Worm (Caenorhabditis elegans): ENCODE data around the gene T16G12.12.

Gene T16G12.12

DNA sequence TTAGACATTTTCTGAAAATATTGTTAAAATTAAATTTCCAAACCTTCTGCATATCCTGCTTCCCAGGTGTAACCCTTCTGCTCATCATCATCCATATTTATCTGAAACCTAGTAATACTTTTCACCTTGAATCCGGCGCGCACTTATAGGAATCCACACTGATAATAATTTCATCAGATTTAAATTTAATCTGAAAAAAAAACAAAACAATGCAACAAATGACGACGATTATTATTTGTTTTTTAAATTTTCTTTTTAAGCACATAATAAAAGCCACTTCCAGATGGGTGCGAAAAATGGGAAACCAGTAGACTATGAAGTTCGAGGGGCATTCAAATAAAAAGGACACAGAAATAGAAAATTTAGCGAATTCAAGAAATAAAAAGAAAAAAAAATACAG is 37.3 kb downstream of the T16G12.12 start, which contains the start of gene gtf-2H2C:
Gene gtf-2H2C (minus strand): TSS at position 101 of the 400 bp plus-strand sequence.
- TF ChIP-seq lin-13 (GFP tag; optimal IDR thresholded peaks at IDR 0.05), result no peak
- peak; percentile 4 for TF ChIP-seq nhr-85 (tag)

DNA sequence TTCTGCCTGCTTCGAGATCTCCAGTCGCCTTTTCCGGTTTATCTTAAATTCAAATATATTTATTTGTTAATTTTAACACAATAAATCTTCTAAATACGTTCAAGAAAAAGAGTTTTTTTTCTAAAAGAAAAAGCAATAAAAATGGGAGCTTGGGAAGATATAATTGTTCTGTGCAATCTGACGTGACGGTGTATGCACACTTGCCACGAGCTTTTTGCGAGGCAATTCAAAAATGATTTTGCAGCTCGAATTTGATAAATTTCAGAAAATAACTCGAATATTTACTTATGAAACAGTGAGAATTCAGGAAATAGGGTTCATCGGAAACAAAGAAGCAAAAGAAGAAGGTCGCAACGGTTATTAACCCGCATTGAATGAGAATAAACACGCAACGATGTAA is 39.7 kb downstream of the T16G12.12 start:
- TF ChIP-seq lin-35 (GFP tag; optimal IDR thresholded peaks at IDR 0.05), result peak; percentile 88 to 94
- peak in 1 of 2 experiments; percentile 30 for TF ChIP-seq mdl-1 (tag; optimal IDR thresholded peaks at IDR 0.05)
- peak; percentile 51 for TF ChIP-seq rnt-1 (tag; optimal IDR thresholded peaks at IDR 0.05)
- no peak for TF ChIP-seq ceh-63 (GFP tag; optimal IDR thresholded peaks at IDR 0.05)
- peak; percentile 21 for TF ChIP-seq nhr-71 (tag; optimal IDR thresholded peaks at IDR 0.05)
- TF ChIP-seq blmp-1 (tag; optimal IDR thresholded peaks at IDR 0.05), result no peak
- TF ChIP-seq dsc-1 (tag; optimal IDR thresholded peaks at IDR 0.05), result peak; percentile 22
- TF ChIP-seq grh-1 (GFP tag; IDR thresholded peaks at IDR 0.05), result no peak
- no peak for TF ChIP-seq nhr-77 (tag; optimal IDR thresholded peaks at IDR 0.05)
- TF ChIP-seq alr-1 (tag; optimal IDR thresholded peaks at IDR 0.05; ENCODE audit: borderline replicate concordance), result no peak
- TF ChIP-seq F16B12.6 (tag; optimal IDR thresholded peaks at IDR 0.05), result peak; percentile 79
- TF ChIP-seq snu-23 (GFP tag; optimal IDR thresholded peaks at IDR 0.05), result peak; percentile 21
- TF ChIP-seq efl-1 (optimal IDR thresholded peaks at IDR 0.05), result peak; percentile 45 to 93
- TF ChIP-seq efl-1 (GFP tag; optimal IDR thresholded peaks at IDR 0.05 in 1 of 2), result peak; percentile 90 to 99
- no peak for TF ChIP-seq tlp-1 (tag; optimal IDR thresholded peaks at IDR 0.05)
- peak; percentile 1 for TF ChIP-seq tbx-2 (tag; optimal IDR thresholded peaks at IDR 0.05)
- TF ChIP-seq lin-15B (tag; optimal IDR thresholded peaks at IDR 0.05), result peak; percentile 0
- no peak for TF ChIP-seq nhr-90 (tag; optimal IDR thresholded peaks at IDR 0.05; ENCODE audit: poor library complexity)
- peak in 1 of 2 experiments; percentile 55 for TF ChIP-seq lsy-2 (tag; optimal IDR thresholded peaks at IDR 0.05)
- TF ChIP-seq nhr-84 (tag; optimal IDR thresholded peaks at IDR 0.05), result no peak
- peak; percentile 84 to 92 (median 88) for TF ChIP-seq dpl-1 (GFP tag; optimal IDR thresholded peaks at IDR 0.05)
- TF ChIP-seq nhr-47 (tag; optimal IDR thresholded peaks at IDR 0.05), result peak; percentile 13

ce11 chrIII:10094538-10094937 is 41.1 kb downstream of the T16G12.12 start:
- TF ChIP-seq unc-98 (GFP tag; IDR thresholded peaks at IDR 0.05) (no peak), unc-130 (tag; optimal IDR thresholded peaks at IDR 0.05) (no peak), nhr-20 (tag; optimal IDR thresholded peaks at IDR 0.05) (peak; percentile 23), ceh-90 (tag; optimal IDR thresholded peaks at IDR 0.05) (no peak), zip-4 (GFP tag; optimal IDR thresholded peaks at IDR 0.05) (no peak), efl-1 (optimal IDR thresholded peaks at IDR 0.05) (peak in 1 of 2 experiments; percentile 6), efl-1 (GFP tag; optimal IDR thresholded peaks at IDR 0.05 in 1 of 2) (peak in 1 of 2 experiments; percentile 83), swsn-7 (tag; optimal IDR thresholded peaks at IDR 0.05) (peak; percentile 21), dsc-1 (tag; optimal IDR thresholded peaks at IDR 0.05) (peak; percentile 32), isw-1 (GFP tag; IDR thresholded peaks at IDR 0.05) (no peak), snu-23 (GFP tag; optimal IDR thresholded peaks at IDR 0.05) (peak; percentile 56), alr-1 (tag; optimal IDR thresholded peaks at IDR 0.05; ENCODE audit: borderline replicate concordance) (no peak), Y116A8C.19 (tag; optimal IDR thresholded peaks at IDR 0.05; ENCODE audit: borderline replicate concordance) (no peak), ztf-11 (tag; optimal IDR thresholded peaks at IDR 0.05) (peak in 1 of 2 experiments; percentile 62), fos-1 (tag; optimal IDR thresholded peaks at IDR 0.05) (no peak), xbp-1 (tag; optimal IDR thresholded peaks at IDR 0.05) (no peak), mep-1 (tag; optimal IDR thresholded peaks at IDR 0.05) (peak; percentile 22), nhr-47 (tag; optimal IDR thresholded peaks at IDR 0.05) (peak; percentile 21), nhr-85 (tag) (peak; percentile 80), lin-14 (GFP tag; optimal IDR thresholded peaks at IDR 0.05) (peak; percentile 60), nhr-71 (tag; optimal IDR thresholded peaks at IDR 0.05) (peak; percentile 36), rnt-1 (tag; optimal IDR thresholded peaks at IDR 0.05) (peak; percentile 33), grh-1 (GFP tag; IDR thresholded peaks at IDR 0.05) (no peak), dpl-1 (GFP tag; optimal IDR thresholded peaks at IDR 0.05) (peak in 1 of 3 experiments; percentile 11), hpl-2 (GFP tag; optimal IDR thresholded peaks at IDR 0.05) (no peak), elt-2 (tag; optimal IDR thresholded peaks at IDR 0.05) (no peak), blmp-1 (tag; optimal IDR thresholded peaks at IDR 0.05) (peak; percentile 43), nhr-90 (tag; optimal IDR thresholded peaks at IDR 0.05; ENCODE audit: poor library complexity) (peak; percentile 37), lin-15B (tag; optimal IDR thresholded peaks at IDR 0.05) (no peak)

All from whole organism, L1 larva.